Worm (Caenorhabditis elegans) whole organism, L2 larva: ENCODE results near the gene ifbp-1.

Experiments
- aly-2 ChIP-seq: fragments of 150-350 bp; optimal IDR thresholded peaks from 2 replicates; lab custom pipeline; 2014; ENCODE audit warnings: missing biosample characterization, missing genetic modification characterization
- egl-27 ChIP-seq: sonication (generic microtip); optimal IDR thresholded peaks from 3 replicates; lab custom pipeline; 2017; ENCODE audit warnings: missing biosample characterization, missing genetic modification reagents, missing genetic modification characterization
- fos-1 ChIP-seq: fragments of 150-350 bp; optimal IDR thresholded peaks from 2 replicates; lab custom pipeline; 2014; ENCODE audit warnings: missing biosample characterization, missing genetic modification characterization
- unc-62 ChIP-seq: fragments of 150-350 bp; optimal IDR thresholded peaks from 2 replicates; lab custom pipeline; 2014; ENCODE audit warnings: missing biosample characterization, missing genetic modification reagents, missing genetic modification characterization

DNA sequence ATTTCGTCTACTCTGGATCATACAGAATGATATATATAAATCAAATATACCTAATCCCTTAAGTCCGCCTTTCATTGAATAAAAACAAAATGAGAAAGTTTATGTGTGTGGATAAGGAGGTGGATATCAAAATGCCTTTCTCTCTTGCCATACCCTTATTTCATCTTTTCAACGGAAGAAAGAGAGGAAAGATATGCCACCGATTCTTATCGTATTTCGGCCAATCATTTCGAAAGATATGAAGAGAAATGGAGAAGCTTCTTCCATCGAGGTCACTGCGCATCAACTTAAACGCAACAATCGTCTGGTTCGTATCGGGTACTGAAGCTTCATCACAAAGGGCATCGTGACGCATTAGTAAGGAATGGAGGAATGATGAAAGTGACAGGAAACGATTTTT, 33.2 kb upstream of the ifbp-1 start:
- no peak for TF ChIP-seq fos-1 (tag; lab: Kevin White, UChicago)
- TF ChIP-seq unc-62 (GFP tag; lab: Kevin White, UChicago), result no peak
- TF ChIP-seq egl-27 (tag; lab: Kevin White, UChicago), result no peak
- TF ChIP-seq aly-2 (tag; lab: Kevin White, UChicago), result no peak
